Fruit fly (Drosophila melanogaster) ovary, adult (tissue): Measurements from ENCODE around the gene emei.

Source experiments
- CG17801 ChIP-seq: fragments of 200-800 bp; optimal IDR thresholded peaks from 2 replicates; lab custom pipeline; 2019; ENCODE audit warnings: missing biosample characterization, mild to moderate bottlenecking, missing genetic modification characterization, moderate library complexity; ENCODE audit not compliant: partially characterized antibody

Gene emei

DNA sequence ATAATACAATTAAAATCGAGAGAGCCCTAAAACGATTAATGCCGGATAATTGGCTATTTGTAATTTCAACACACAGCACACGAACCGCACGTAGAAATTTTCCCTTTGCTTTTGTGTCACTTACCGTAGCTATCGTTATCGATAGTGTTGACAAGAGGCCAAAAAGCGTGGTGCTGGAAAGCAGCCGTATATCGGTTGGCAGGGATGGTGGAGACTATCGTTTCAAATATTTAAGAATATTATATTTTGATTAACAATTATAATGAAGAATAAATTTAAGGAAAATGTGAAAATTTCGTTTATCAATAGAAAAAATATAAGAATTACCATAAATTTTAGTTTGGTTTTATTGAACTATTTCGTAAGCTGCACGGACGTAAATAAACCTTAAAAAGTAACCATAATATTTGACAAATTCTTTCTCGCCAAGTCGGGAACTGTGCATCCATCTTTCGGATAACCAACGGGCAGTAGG, 16.4 kb upstream of the emei start, which contains the start of gene JIL-1:
Gene JIL-1 (minus strand): TSS at position 148 of the 475 bp plus-strand sequence.
- TF ChIP-seq CG17801 (GFP tag; lab: Kevin White, UChicago): peak; percentile 54

DNA sequence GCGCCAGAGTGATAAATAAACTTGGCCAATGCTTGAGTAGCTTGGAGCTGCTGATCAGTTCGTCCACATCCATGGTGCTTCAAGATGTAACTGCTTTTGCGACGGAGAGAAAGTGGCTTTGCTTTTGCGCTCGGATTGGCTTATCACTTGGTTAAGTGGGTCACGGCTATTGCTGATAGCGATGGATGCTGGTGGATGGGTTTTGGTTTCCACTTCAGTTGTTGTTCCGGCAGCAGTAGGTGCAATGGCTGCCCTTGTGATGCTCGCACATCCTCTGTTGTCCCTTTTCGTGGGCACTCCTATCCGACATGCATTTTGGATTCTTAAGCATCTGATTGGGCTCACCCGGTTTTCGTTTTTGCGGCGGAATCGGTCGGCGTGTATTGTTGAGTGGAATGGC, 15.2 kb upstream of the emei start:
- no peak for TF ChIP-seq CG17801 (GFP tag; lab: Kevin White, UChicago)

DNA sequence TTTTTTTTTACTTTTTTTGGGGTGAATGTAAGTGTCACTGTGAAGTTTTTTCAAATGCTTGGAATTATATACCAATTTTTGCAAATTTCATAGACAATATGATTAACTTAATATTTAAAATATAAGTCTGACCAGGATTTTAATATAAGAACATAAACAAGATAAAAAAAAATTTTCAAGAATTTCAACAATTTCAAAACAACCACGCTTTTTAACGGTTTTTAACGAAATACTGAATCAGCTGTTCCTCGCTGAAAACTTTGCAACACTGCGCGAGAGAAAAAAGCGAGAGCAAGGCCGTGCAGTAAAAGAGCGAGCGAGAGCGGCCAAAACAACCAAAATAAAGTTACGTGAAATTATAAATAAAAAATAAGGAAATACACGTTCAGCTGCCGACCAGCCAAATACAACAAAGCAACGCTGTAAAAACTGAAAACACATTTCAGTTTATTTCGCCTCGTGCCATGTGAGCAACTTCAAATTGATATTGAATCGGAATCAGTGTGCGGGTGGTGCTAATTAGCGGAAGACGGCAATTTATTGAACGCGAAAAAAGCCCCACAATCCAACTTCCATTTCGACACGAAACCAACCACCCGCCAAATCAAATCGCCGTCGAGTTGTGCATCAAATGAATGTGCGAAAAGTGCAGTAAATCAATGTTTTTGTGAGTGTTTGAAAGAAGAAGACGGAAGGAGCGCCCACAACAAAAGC, 13.1 kb upstream of the emei start, which contains the start of the genes CG46439, Iyd and CG33947:
Gene CG46439 (minus strand): TSS at position 51 of the 714 bp plus-strand sequence.
Gene Iyd (minus strand): TSS at position 51 of the 714 bp plus-strand sequence.
Gene CG33947 (plus strand): TSS at position 302 of the 714 bp plus-strand sequence.
- peak; percentile 92 for TF ChIP-seq CG17801 (GFP tag; lab: Kevin White, UChicago)

DNA sequence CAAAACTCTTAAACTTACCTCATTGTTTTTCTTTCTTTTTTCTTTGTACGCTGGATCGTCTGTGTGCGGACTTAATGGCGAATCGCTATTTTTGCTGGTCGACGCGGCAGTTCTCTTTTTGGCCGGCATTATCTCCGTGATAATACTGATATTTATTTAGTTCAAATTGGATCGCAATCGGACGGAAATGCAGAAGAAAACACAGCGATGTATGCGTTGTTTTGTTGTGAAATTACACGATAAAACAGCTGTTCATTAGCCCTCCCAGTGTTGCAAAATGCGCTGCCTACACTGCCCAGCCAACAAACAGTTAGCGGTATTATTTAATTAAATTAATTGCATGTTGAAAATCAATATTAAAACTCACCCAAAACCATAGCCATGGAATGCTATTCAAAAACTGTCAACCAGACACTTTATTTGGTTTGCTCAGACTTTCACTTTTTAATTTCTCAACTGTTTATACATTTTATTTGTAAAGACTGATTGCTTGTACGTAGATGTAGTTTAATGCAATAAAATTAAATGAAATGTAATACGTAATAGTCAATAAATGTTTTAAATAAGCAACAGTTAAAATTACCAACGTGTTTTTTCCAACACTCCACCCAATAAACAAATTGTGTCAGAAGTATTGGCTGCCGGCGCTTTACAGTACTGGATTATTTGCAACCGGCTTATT, 11.4 kb upstream of the emei start, which contains the start of the genes Irbp18 and APP-BP1:
Gene Irbp18 (minus strand): TSS at position 205 of the 682 bp plus-strand sequence.
Gene APP-BP1 (plus strand): TSS at position 431 of the 682 bp plus-strand sequence.
- peak; percentile 91 for TF ChIP-seq CG17801 (GFP tag; lab: Kevin White, UChicago)

DNA sequence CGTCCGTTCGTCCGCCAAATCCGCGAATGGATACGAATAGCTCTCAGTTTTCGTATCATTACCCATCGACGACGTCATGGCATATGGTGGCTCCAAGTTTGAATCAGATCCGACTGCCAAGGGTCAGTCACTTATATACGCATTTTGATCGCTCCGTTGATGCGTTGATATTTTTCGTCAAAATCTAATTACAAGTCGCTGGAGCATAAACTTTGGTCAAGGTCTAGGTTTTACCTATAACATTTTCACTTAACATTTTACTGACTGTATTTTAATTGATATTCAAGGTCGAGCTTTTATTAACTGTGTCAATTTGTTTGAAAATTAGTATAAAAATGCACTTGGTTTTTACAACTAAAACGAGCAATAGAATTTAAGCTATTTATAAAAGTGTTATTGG, 7.9 kb upstream of the emei start, which contains the start of gene Elo68beta:
Gene Elo68beta (minus strand): TSS at position 101 of the 400 bp plus-strand sequence.
- no peak for TF ChIP-seq CG17801 (GFP tag; lab: Kevin White, UChicago)

DNA sequence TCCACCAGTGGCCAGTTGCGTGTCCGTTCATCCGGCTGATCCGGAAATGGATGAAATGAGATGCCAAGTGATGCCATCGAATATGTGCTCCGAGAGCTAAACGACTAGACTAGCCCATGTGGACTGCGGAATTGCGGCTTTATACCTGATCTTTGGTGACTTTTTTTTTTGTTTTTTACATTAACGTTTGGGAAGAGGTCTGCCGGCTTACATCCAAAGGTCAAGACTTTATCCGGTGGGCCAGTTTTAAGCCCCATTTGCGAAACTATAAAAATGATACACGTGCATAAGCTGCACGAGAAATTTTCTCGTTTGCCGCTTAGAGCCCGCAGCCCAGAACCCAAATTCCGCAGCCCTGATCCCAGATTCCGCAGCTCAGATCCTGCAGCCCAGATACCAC, 6.6 kb upstream of the emei start, which contains the start of gene Elo68alpha:
Gene Elo68alpha (minus strand): TSS at position 101 of the 400 bp plus-strand sequence.
- TF ChIP-seq CG17801 (GFP tag; lab: Kevin White, UChicago): no peak

DNA sequence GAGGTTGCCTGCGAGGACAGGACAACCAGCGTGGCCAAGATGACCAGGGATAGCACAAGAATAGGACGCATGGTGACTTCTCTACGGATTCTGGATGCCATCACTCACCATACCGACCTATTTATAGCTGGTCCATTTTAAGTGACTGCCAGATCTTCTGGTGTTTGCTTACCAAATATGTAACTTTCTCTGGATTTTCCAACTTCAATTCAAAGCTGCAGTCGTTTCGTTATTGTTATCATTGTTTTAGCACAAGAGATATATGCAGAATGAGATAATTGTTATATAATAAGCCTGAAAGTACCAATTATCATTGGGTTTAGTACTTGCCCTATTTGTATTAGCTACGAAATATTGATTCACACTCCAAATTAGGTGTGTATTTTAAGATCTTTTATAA, 5.7 kb upstream of the emei start, which contains the start of gene CG32071:
Gene CG32071 (minus strand): TSS at position 101 of the 400 bp plus-strand sequence.
- TF ChIP-seq CG17801 (GFP tag; lab: Kevin White, UChicago): no peak

DNA sequence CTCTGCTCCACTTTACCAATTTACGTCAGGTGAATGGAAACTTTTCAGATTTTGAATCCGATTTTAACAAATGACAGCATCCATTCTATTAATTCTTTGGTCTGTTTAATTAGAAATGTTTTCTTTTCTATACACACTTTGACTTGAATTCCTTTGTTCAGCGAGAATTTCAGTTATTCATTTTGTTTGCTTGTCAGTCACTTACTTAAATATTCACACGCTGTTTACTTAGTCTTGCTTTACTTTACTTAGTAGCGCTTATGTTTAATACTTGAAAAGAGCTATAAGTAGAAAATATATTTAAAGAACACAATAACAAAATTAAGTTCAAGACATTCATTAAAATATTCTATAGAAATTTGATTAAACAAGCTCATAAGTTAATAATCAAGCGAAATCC, 2.1 kb upstream of the emei start, which contains the start of gene CG32073:
Gene CG32073 (minus strand): TSS at position 151 of the 400 bp plus-strand sequence.
- TF ChIP-seq CG17801 (GFP tag; lab: Kevin White, UChicago): no peak

DNA sequence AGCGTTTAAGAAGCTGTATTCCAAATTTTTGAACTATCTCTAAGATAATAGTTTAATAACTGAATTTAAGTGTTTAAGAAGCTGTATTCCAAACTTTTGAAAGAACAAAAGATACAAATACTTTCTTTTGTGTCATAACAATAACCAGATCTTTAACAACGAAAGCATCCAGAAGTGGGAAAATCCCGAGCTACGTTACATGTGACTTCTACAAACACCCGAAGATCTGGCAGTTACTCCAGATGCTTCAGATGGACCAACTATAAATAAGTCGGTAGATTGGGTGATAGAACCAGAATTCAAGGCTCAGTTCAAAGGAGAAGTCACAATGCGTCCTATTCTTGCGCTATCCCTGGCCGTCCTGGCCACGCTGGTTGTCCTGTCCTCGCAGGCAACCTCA, 1.6 kb upstream of the emei start, which contains the start of gene CG12522:
Gene CG12522 (plus strand): TSS at position 301 of the 400 bp plus-strand sequence.
- no peak for TF ChIP-seq CG17801 (GFP tag; lab: Kevin White, UChicago)

DNA sequence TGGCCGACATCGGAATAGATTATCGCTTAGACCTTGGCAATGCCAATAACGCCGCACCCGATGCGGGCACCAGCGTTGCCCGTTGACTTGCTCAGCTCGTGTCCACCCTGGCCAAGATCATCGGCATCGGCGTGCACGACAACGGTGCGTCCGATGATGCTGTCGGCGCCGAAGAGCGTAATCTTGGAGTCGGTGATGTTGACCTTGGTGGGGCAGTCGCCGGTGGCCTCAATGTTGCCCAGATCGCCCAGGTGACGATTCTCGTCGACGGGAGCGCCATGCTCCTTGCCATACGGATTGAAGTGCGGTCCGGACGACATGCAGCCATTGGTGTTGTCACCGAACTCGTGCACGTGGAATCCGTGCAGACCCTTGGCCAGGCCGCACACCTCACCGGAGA, 2.9 kb downstream of the emei start:
- TF ChIP-seq CG17801 (GFP tag; lab: Kevin White, UChicago): no peak

DNA sequence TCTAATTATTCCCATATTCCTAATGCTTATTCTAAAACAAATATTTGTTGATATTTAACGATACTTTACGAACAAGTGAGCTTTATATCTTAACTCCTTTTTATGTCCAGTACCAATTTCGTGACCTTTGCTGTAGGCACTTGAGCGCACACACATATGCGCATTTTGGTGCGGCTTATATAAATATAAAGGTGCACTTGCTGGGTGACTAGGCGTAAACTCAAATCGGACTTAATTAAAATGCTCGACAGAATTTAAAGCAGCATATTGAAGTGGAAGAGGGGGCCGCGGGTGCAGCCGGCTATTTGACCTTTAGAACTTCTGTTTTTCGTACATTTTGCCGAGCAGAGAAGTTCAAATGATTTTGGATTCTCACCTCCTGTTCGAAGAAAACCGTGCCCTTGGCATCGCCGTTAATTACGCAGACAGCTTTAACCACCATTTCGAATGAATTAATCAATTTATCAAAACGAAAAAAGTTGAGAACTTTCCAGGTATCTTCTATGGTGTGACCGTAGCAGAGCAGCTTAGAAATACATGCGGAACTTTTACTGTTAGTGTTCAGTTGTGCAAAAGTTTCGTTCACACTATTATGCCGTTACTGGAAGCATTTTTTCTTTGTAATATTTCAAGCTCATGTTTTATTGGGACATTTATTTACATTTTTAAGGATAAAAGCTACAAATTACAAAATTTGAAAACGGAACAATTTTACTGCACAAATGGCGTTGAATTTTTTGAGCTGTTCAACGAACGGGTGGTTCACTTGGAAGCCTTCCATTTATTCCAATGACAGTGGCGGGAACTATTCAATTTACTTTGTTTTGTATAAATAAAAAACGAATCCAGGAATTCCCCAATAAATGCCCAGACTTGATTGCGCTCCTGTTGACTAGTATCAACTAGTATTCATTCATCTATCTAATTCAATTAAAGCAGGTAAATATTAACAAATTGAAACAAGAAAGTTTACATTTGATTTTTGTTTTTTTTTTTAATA, 4.0 kb downstream of the emei start, which contains the start of gene Sod1:
Gene Sod1 (minus strand): TSS at position 543 of the 1,000 bp plus-strand sequence.
- TF ChIP-seq CG17801 (GFP tag; lab: Kevin White, UChicago): peak; percentile 76

DNA sequence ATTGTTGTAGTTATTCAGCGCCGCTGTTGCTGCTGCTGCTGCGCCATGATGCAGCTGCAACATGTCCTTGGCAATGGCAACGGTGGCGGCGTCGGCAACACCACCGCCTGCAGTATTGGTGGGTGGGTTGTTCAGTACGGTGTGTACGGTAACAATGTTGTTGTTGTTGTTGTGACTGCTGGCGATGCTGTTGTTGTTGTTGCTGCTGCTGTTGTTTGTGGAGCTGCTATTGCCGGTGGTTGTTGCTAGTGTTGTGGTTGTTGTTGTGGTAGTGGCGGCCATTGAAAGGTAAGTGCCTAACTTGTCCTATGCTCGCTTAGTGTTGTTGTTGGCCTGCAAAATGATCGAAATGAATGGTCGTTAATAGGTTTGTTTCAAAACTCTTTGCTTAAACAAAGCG, 8.2 kb downstream of the emei start:
- no peak for TF ChIP-seq CG17801 (GFP tag; lab: Kevin White, UChicago)

DNA sequence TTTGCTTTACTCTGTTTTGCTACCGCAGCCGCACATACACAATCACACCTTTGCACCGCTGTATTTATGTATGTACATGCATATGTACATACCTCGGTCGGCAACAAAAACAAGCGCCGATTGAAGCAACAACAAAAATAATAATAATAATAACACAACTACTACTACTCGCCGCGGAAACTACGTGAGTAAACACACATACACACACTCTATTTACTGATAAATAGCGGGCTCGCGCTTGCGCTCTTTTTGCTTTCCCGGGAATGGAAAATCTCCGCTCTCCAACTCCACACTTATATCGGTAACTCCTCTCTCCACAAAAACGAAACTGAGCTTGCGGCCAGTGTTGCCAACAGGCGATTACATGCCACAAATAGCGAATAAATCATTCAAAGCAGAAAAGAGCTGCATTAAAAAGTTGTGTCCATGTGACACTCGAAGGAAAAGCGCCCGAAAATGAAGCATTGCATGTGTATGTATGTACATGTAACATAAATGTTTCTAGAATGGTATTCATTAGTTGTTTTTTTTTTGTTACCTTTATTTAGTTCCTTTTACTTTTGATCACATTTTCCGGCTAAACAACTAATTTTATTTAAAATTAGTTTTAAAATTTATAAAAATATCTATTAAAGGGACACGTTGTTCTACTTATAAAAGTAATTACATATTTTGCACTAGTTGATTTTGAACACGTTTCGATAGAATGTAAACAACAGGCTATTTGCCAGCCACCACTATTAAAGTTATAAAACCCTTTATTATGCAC, 9.3 kb downstream of the emei start:
- TF ChIP-seq CG17801 (GFP tag; lab: Kevin White, UChicago): no peak
